Worm (Caenorhabditis elegans) whole organism, L2 larva: ENCODE results near the gene T28H10.1.

Source experiments
- blmp-1 ChIP-seq: sonication (generic microtip); optimal IDR thresholded peaks from 2 replicates; lab custom pipeline; 2017; ENCODE audit warnings: missing genetic modification characterization, mild to moderate bottlenecking, missing compliant biosample characterization, antibody characterized with exemption, moderate library complexity; ENCODE audit not compliant: insufficient read depth
- elt-3 ChIP-seq: sonication (generic microtip); optimal IDR thresholded peaks from 2 replicates; lab custom pipeline; 2017; ENCODE audit warnings: missing biosample characterization, missing genetic modification characterization
- nhr-10 ChIP-seq: sonication (generic microtip); optimal IDR thresholded peaks from 2 replicates; lab custom pipeline; 2017; ENCODE audit warnings: missing biosample characterization, missing genetic modification characterization
- nhr-237 ChIP-seq: fragments of 150-350 bp; optimal IDR thresholded peaks from 2 replicates; lab custom pipeline; 2014; ENCODE audit warnings: missing biosample characterization, missing genetic modification characterization
- nhr-25 ChIP-seq: fragments of 150-350 bp; sonication (generic microtip); optimal IDR thresholded peaks from 3 replicates; lab custom pipeline; 2014; ENCODE audit warnings: missing biosample characterization, missing genetic modification characterization
- unc-62 ChIP-seq: fragments of 150-350 bp; optimal IDR thresholded peaks from 2 replicates; lab custom pipeline; 2014; ENCODE audit warnings: missing biosample characterization, missing genetic modification reagents, missing genetic modification characterization

ce11 chrV:12525526-12525925, 21.9 kb downstream of the T28H10.1 start, which contains the start of gene dyf-4:
- TF ChIP-seq nhr-25 (tag; lab: Kevin White, UChicago): no peak
- no peak for TF ChIP-seq unc-62 (GFP tag; lab: Kevin White, UChicago)
- no peak for TF ChIP-seq nhr-10 (tag; lab: Kevin White, UChicago)
- no peak for TF ChIP-seq nhr-237
- TF ChIP-seq blmp-1 (tag; lab: Kevin White, UChicago): peak; percentile 14
- TF ChIP-seq elt-3 (tag; lab: Kevin White, UChicago): no peak
